Worm (Caenorhabditis elegans) whole organism, L4 larva: Measurements from ENCODE around the gene ZK666.12.
A peak's percentile ranks its signal among the peaks of the same experiment; 100 is the strongest.

Source experiments
- D1046.2 ChIP-seq: fragments of 200-800 bp; sonication (Bioruptor generic); IDR thresholded peaks from 2 replicates; pipeline ENCODE4 v1.3.6; 2022; ENCODE audit warnings: missing genetic modification characterization, missing compliant biosample characterization
- F10B5.3 ChIP-seq: sonication (generic microtip); optimal IDR thresholded peaks from 2 replicates; lab custom pipeline; 2016; ENCODE audit warnings: mild to moderate bottlenecking, missing genetic modification characterization, missing compliant biosample characterization
- F26F4.8 ChIP-seq: fragments of 200-800 bp; sonication (Bioruptor generic); conservative IDR thresholded peaks from 2 replicates; pipeline ENCODE4 v1.3.6; 2022; ENCODE audit warnings: missing genetic modification characterization, missing compliant biosample characterization
- F37D6.2 ChIP-seq: sonication (generic microtip); optimal IDR thresholded peaks from 2 replicates; lab custom pipeline; 2016; ENCODE audit warnings: mild to moderate bottlenecking, missing genetic modification characterization, missing compliant biosample characterization
- T20F7.1 ChIP-seq: fragments of 200-800 bp; sonication (Bioruptor generic); optimal IDR thresholded peaks from 2 replicates; lab custom pipeline; 2018; ENCODE audit warnings: mild to moderate bottlenecking, missing genetic modification characterization, missing compliant biosample characterization
- Y5F2A.4 ChIP-seq: fragments of 200-800 bp; sonication (Bioruptor generic); optimal IDR thresholded peaks from 2 replicates; lab custom pipeline; 2018; ENCODE audit warnings: mild to moderate bottlenecking, missing genetic modification characterization, missing compliant biosample characterization
- Y75B8A.6 ChIP-seq: fragments of 200-800 bp; sonication (Bioruptor generic); IDR thresholded peaks from 2 replicates; pipeline ENCODE4 v1.3.6; 2022; ENCODE audit warnings: missing genetic modification reagents, missing genetic modification characterization, missing compliant biosample characterization
- aly-2 ChIP-seq: sonication (generic microtip); optimal IDR thresholded peaks from 2 replicates; lab custom pipeline; 2018; ENCODE audit warnings: missing biosample characterization, missing genetic modification characterization
- attf-4 ChIP-seq: sonication (generic microtip); optimal IDR thresholded peaks from 3 replicates; lab custom pipeline; 2017; ENCODE audit warnings: missing biosample characterization, missing genetic modification characterization
- ceh-32 ChIP-seq: sonication (generic microtip); optimal IDR thresholded peaks from 2 replicates; lab custom pipeline; 2016; ENCODE audit warnings: mild to moderate bottlenecking, missing genetic modification characterization, missing compliant biosample characterization; ENCODE audit not compliant: poor library complexity
- ceh-62 ChIP-seq: sonication (generic microtip); optimal IDR thresholded peaks from 2 replicates; lab custom pipeline; 2017; ENCODE audit warnings: missing biosample characterization, missing genetic modification characterization
- ceh-82 ChIP-seq: sonication (generic microtip); optimal IDR thresholded peaks from 2 replicates; lab custom pipeline; 2017; ENCODE audit warnings: missing biosample characterization, missing genetic modification characterization
- daf-16 ChIP-seq, 3 experiments: sonication (generic microtip); optimal IDR thresholded peaks; 2 replicates each; lab custom pipeline; 2016 to 2017; ENCODE audit warnings: missing genetic modification characterization in 3 of 3, missing genetic modification reagents in 3 of 3, mild to moderate bottlenecking in 2 of 3, missing compliant biosample characterization in 2 of 3, missing biosample characterization in 1 of 3, moderate library complexity in 1 of 3
- daf-8 ChIP-seq: fragments of 200-800 bp; sonication (Bioruptor generic); IDR thresholded peaks from 2 replicates; pipeline ENCODE4 v1.3.6; 2022; ENCODE audit warnings: missing genetic modification characterization, missing compliant biosample characterization
- dmd-6 ChIP-seq: fragments of 200-800 bp; sonication (Bioruptor generic); IDR thresholded peaks from 2 replicates; pipeline ENCODE4 v1.3.6; 2022; ENCODE audit warnings: missing genetic modification reagents, missing genetic modification characterization, missing compliant biosample characterization
- dmd-8 ChIP-seq: fragments of 200-800 bp; sonication (Bioruptor generic); IDR thresholded peaks from 2 replicates; pipeline ENCODE4 v1.3.6; 2022; ENCODE audit warnings: missing genetic modification characterization, missing compliant biosample characterization
- dpl-1 ChIP-seq: fragments of 150-350 bp; optimal IDR thresholded peaks from 2 replicates; lab custom pipeline; 2014; ENCODE audit warnings: missing biosample characterization, missing genetic modification reagents, missing genetic modification characterization
- dve-1 ChIP-seq: sonication (generic microtip); optimal IDR thresholded peaks from 2 replicates; lab custom pipeline; 2017; ENCODE audit warnings: antibody characterized with exemption, mild to moderate bottlenecking, missing genetic modification characterization, missing compliant biosample characterization; ENCODE audit not compliant: insufficient read depth
- egl-27 ChIP-seq: sonication (generic microtip); optimal IDR thresholded peaks from 3 replicates; lab custom pipeline; 2017; ENCODE audit warnings: missing biosample characterization, missing genetic modification reagents, missing genetic modification characterization
- egl-43 ChIP-seq: fragments of 200-800 bp; sonication (Bioruptor generic); IDR thresholded peaks from 2 replicates; pipeline ENCODE4 v1.3.6; 2022; ENCODE audit warnings: missing genetic modification reagents, missing genetic modification characterization, missing compliant biosample characterization
- fkh-10 ChIP-seq: fragments of 150-350 bp; optimal IDR thresholded peaks from 2 replicates; lab custom pipeline; 2014; ENCODE audit warnings: missing biosample characterization, missing genetic modification reagents, missing genetic modification characterization
- gei-8 ChIP-seq: fragments of 200-800 bp; sonication (Bioruptor generic); optimal IDR thresholded peaks from 2 replicates; lab custom pipeline; 2018; ENCODE audit warnings: mild to moderate bottlenecking, missing genetic modification characterization, missing compliant biosample characterization
- lin-15B ChIP-seq: fragments of 150-350 bp; sonication (generic microtip); optimal IDR thresholded peaks from 3 replicates; lab custom pipeline; 2014; ENCODE audit warnings: missing biosample characterization, missing genetic modification characterization
- lin-29 ChIP-seq: fragments of 200-800 bp; sonication (Bioruptor generic); IDR thresholded peaks from 2 replicates; pipeline ENCODE4 v1.3.6; 2022; ENCODE audit warnings: missing genetic modification reagents, missing genetic modification characterization, missing compliant biosample characterization
- lir-3 ChIP-seq: sonication (generic microtip); optimal IDR thresholded peaks from 2 replicates; lab custom pipeline; 2016; ENCODE audit warnings: mild to moderate bottlenecking, missing genetic modification characterization, missing compliant biosample characterization
- madf-5 ChIP-seq, 2 experiments: fragments of 200-800 bp; sonication (Bioruptor generic); IDR thresholded peaks; 2 replicates each; pipeline ENCODE4 v1.3.6; 2022; ENCODE audit warnings: missing compliant biosample characterization in 2 of 2, missing genetic modification characterization in 2 of 2
- madf-9 ChIP-seq: fragments of 200-800 bp; sonication (Bioruptor generic); conservative IDR thresholded peaks from 2 replicates; pipeline ENCODE4 v1.3.6; 2022; ENCODE audit warnings: missing genetic modification reagents, missing genetic modification characterization, missing compliant biosample characterization
- mdl-1 ChIP-seq, 2 experiments: fragments of 150-350 bp in 1 of 2; sonication (generic microtip) in 1 of 2; optimal IDR thresholded peaks; 2 replicates each; lab custom pipeline; 2014 to 2017; ENCODE audit warnings: missing biosample characterization in 2 of 2, missing genetic modification characterization in 2 of 2
- mdt-29 ChIP-seq: fragments of 200-800 bp; sonication (Bioruptor generic); IDR thresholded peaks from 2 replicates; pipeline ENCODE4 v1.3.6; 2022; ENCODE audit warnings: missing genetic modification reagents, missing genetic modification characterization, missing compliant biosample characterization
- mep-1 ChIP-seq: fragments of 150-350 bp; sonication (generic microtip); optimal IDR thresholded peaks from 3 replicates; lab custom pipeline; 2014; ENCODE audit warnings: missing biosample characterization, missing genetic modification characterization
- mes-2 ChIP-seq: sonication (generic microtip); optimal IDR thresholded peaks from 2 replicates; lab custom pipeline; 2016; ENCODE audit warnings: missing genotype, mild to moderate bottlenecking, missing genetic modification characterization, missing compliant biosample characterization; ENCODE audit not compliant: poor library complexity, severe bottlenecking
- nhr-11 ChIP-seq: fragments of 150-350 bp; optimal IDR thresholded peaks from 2 replicates; lab custom pipeline; 2014; ENCODE audit warnings: missing biosample characterization, missing genetic modification characterization
- nhr-111 ChIP-seq: fragments of 200-800 bp; sonication (Bioruptor generic); optimal IDR thresholded peaks from 2 replicates; lab custom pipeline; 2018; ENCODE audit warnings: mild to moderate bottlenecking, missing genetic modification characterization, missing compliant biosample characterization
- nhr-25 ChIP-seq: sonication (generic microtip); optimal IDR thresholded peaks from 2 replicates; lab custom pipeline; 2017; ENCODE audit warnings: missing genetic modification characterization, mild to moderate bottlenecking, missing compliant biosample characterization, antibody characterized with exemption, moderate library complexity, borderline replicate concordance; ENCODE audit not compliant: insufficient read depth
- nhr-28 ChIP-seq: fragments of 150-350 bp; optimal IDR thresholded peaks from 2 replicates; lab custom pipeline; 2014; ENCODE audit warnings: missing biosample characterization, missing genetic modification characterization
- nhr-41 ChIP-seq: fragments of 200-800 bp; sonication (Bioruptor generic); IDR thresholded peaks from 2 replicates; pipeline ENCODE4 v1.3.6; 2022; ENCODE audit warnings: missing genetic modification reagents, missing genetic modification characterization, missing compliant biosample characterization
- nhr-48 ChIP-seq: sonication (generic microtip); optimal IDR thresholded peaks from 2 replicates; lab custom pipeline; 2016; ENCODE audit warnings: mild to moderate bottlenecking, missing genetic modification characterization, missing compliant biosample characterization
- nhr-6 ChIP-seq: fragments of 150-350 bp; optimal IDR thresholded peaks from 2 replicates; lab custom pipeline; 2014; ENCODE audit warnings: missing biosample characterization, missing genetic modification characterization
- nhr-76 ChIP-seq: fragments of 150-350 bp; optimal IDR thresholded peaks from 2 replicates; lab custom pipeline; 2014; ENCODE audit warnings: missing biosample characterization, missing genetic modification characterization
- php-3 ChIP-seq: fragments of 200-800 bp; sonication (Bioruptor generic); IDR thresholded peaks from 2 replicates; pipeline ENCODE4 v1.3.6; 2022; ENCODE audit warnings: missing genetic modification reagents, missing genetic modification characterization, missing compliant biosample characterization
- pqm-1 ChIP-seq: sonication (generic microtip); optimal IDR thresholded peaks from 2 replicates; lab custom pipeline; 2017; ENCODE audit warnings: missing biosample characterization, missing genetic modification characterization
- sdz-12 ChIP-seq: fragments of 200-800 bp; sonication (Bioruptor generic); optimal IDR thresholded peaks from 2 replicates; lab custom pipeline; 2018; ENCODE audit warnings: mild to moderate bottlenecking, missing genetic modification characterization, missing compliant biosample characterization
- spr-1 ChIP-seq: sonication (generic microtip); optimal IDR thresholded peaks from 2 replicates; lab custom pipeline; 2016; ENCODE audit warnings: mild to moderate bottlenecking, missing genetic modification characterization, missing compliant biosample characterization
- tra-1 ChIP-seq: fragments of 200-800 bp; sonication (Bioruptor generic); IDR thresholded peaks from 2 replicates; pipeline ENCODE4 v1.3.6; 2022; ENCODE audit warnings: missing genetic modification reagents, missing genetic modification characterization, missing compliant biosample characterization
- unc-62 ChIP-seq, 3 experiments: fragments of 150-350 bp in 1 of 3; sonication (generic microtip); optimal IDR thresholded peaks in 2 of 3; peaks in 1 of 3; 1 replicate in 1 of 3; 2 replicates in 2 of 3; lab custom pipeline; 2014 to 2017; ENCODE audit warnings: missing biosample characterization in 3 of 3, missing genetic modification characterization in 3 of 3, missing genetic modification reagents in 3 of 3, missing genotype in 1 of 3
- vab-7 ChIP-seq: fragments of 200-800 bp; sonication (Bioruptor generic); IDR thresholded peaks from 2 replicates; pipeline ENCODE4 v1.3.6; 2022; ENCODE audit warnings: missing genetic modification reagents, missing genetic modification characterization, missing compliant biosample characterization
- zag-1 ChIP-seq: fragments of 150-350 bp; optimal IDR thresholded peaks from 2 replicates; lab custom pipeline; 2014; ENCODE audit warnings: missing biosample characterization, missing genetic modification characterization
- zfp-3 ChIP-seq: fragments of 200-800 bp; sonication (Bioruptor generic); conservative IDR thresholded peaks from 2 replicates; pipeline ENCODE4 v1.3.6; 2022; ENCODE audit warnings: missing genetic modification reagents, missing genetic modification characterization, missing compliant biosample characterization
- zip-11 ChIP-seq: fragments of 200-800 bp; sonication (Bioruptor generic); IDR thresholded peaks from 2 replicates; pipeline ENCODE4 v1.3.6; 2022; ENCODE audit warnings: missing genetic modification characterization, missing compliant biosample characterization

Gene ZK666.12

DNA sequence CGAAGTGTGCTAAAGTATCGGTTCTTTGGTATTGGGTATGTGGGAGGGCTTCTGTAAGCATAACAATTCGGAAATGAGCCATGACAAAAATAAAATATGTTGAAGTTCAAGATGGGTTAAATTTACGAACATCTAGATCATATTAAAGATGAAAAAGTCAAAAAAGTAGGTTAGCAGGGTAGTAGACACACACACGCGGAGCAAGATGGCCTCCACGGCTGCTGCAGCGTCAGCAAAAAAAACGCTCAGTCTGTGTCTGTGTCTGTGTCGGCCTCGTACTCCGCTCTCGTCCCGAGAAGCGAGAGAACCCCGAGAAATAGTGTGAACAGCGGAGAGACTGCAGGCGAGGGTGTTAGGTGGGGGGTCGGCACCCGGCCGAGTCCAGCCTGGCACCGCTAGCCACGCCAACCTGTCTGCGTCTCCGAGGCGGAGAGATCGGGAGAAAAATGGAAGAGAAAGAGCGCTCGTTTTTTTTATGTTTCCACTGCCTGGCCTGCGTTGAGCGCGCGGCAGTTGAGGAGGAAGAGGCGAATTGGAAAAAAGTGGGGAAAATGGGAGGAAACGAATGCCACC is 6.6 kb downstream of the ZK666.12 start, which contains the start of gene myrf-1 (continued):
- TF ChIP-seq Y75B8A.6 (GFP tag; lab: Robert Waterston, UW) (no peak), dve-1 (tag; lab: Kevin White, UChicago) (peak; percentile 86), dpl-1 (GFP tag; lab: Kevin White, UChicago) (peak; percentile 49), aly-2 (tag; lab: Kevin White, UChicago) (no peak), zip-11 (GFP tag; lab: Robert Waterston, UW) (no peak), F37D6.2 (tag; lab: Kevin White, UChicago) (peak; percentile 70), daf-8 (GFP tag; lab: Robert Waterston, UW) (no peak), nhr-25 (tag; lab: Kevin White, UChicago) (peak; percentile 89), mep-1 (tag; lab: Kevin White, UChicago) (peak; percentile 91), F10B5.3 (tag; lab: Kevin White, UChicago) (peak; percentile 55), egl-27 (tag; lab: Kevin White, UChicago) (no peak), ceh-62 (tag; lab: Kevin White, UChicago) (no peak), dmd-8 (GFP tag; lab: Robert Waterston, UW) (0 out of 2 replicates have a peak, but pooled peaks have one; percentile 44), ceh-32 (peak; percentile 27), zfp-3 (GFP tag; lab: Robert Waterston, UW) (no peak), php-3 (peak; percentile 60; the same call in 1 of the 2 replicates), tra-1 (peak; percentile 73; the same call in 1 of the 2 replicates), F26F4.8 (0 out of 2 replicates have a peak, but pooled peaks have one; percentile 14), nhr-28 (tag; lab: Kevin White, UChicago) (peak; percentile 83), zag-1 (tag; lab: Kevin White, UChicago) (no peak), nhr-76 (no peak), nhr-111 (GFP tag; lab: Kevin White, UChicago) (no peak), gei-8 (GFP tag; lab: Kevin White, UChicago) (peak; percentile 48), D1046.2 (no peak), lin-15B (tag; lab: Kevin White, UChicago) (no peak), T20F7.1 (GFP tag; lab: Kevin White, UChicago) (peak; percentile 44), nhr-6 (tag; lab: Kevin White, UChicago) (peak; percentile 60), vab-7 (GFP tag; lab: Robert Waterston, UW) (peak; percentile 64; the same call in 1 of the 2 replicates), mdt-29 (GFP tag; lab: Robert Waterston, UW) (no peak), nhr-48 (tag; lab: Kevin White, UChicago) (peak; percentile 78), egl-43 (peak; percentile 91), fkh-10 (GFP tag; lab: Kevin White, UChicago) (peak; percentile 7), attf-4 (tag; lab: Kevin White, UChicago) (no peak), ceh-82 (tag; lab: Kevin White, UChicago) (no peak), mdl-1 (tag; optimal IDR thresholded peaks at IDR 0.05; lab: Kevin White, UChicago) (peak; percentile 59 to 92), dmd-6 (GFP tag; lab: Robert Waterston, UW) (peak; percentile 84), pqm-1 (peak; percentile 19), madf-5 (GFP tag; IDR thresholded peaks at IDR 0.05; lab: Robert Waterston, UW) (0 out of 4 replicates have a peak, but pooled peaks of 1 of the 2 experiments have one; percentile 73), nhr-11 (peak; percentile 95), sdz-12 (GFP tag; lab: Kevin White, UChicago) (no peak), lir-3 (tag; lab: Kevin White, UChicago) (peak; percentile 16), daf-16 (GFP tag; optimal IDR thresholded peaks at IDR 0.05; lab: Kevin White, UChicago) (peak; percentile 39), daf-16 (tag; optimal IDR thresholded peaks at IDR 0.05; lab: Kevin White, UChicago) (peak; percentile 50), Y5F2A.4 (GFP tag; lab: Kevin White, UChicago) (no peak), unc-62 (GFP tag; optimal IDR thresholded peaks at IDR 0.05 in 1 of 2; lab: Kevin White, UChicago) (peak in 1 of 2 experiments; percentile 85), unc-62 (tag; optimal IDR thresholded peaks at IDR 0.05; lab: Kevin White, UChicago) (no peak), nhr-41 (GFP tag; lab: Robert Waterston, UW) (peak; percentile 99), lin-29 (peak; percentile 76; the same call in 1 of the 2 replicates), spr-1 (tag; lab: Kevin White, UChicago) (peak; percentile 74), madf-9 (GFP tag; lab: Robert Waterston, UW) (no peak; the same call in 1 of the 2 replicates), mes-2 (peak; percentile 81)
